Worm (Caenorhabditis elegans) whole organism, late embryonic: ENCODE data around the gene C07H6.2.

Source experiments
- C08G9.2 ChIP-seq: sonication (generic microtip); optimal IDR thresholded peaks from 2 replicates; lab custom pipeline; 2016; ENCODE audit warnings: mild to moderate bottlenecking, missing genetic modification characterization, moderate library complexity, missing compliant biosample characterization
- K02D7.2 ChIP-seq: sonication (generic microtip); optimal IDR thresholded peaks from 2 replicates; lab custom pipeline; 2017; ENCODE audit warnings: mild to moderate bottlenecking, missing genetic modification characterization, missing compliant biosample characterization
- K09A11.1 ChIP-seq: sonication (generic microtip); optimal IDR thresholded peaks from 2 replicates; lab custom pipeline; 2017; ENCODE audit warnings: antibody characterized with exemption, mild to moderate bottlenecking, missing genetic modification characterization, missing compliant biosample characterization; ENCODE audit not compliant: insufficient read depth
- T23F11.4 ChIP-seq: fragments of 200-800 bp; sonication (Bioruptor generic); optimal IDR thresholded peaks from 2 replicates; lab custom pipeline; 2018; ENCODE audit warnings: mild to moderate bottlenecking, missing genetic modification characterization, missing compliant biosample characterization
- Y22D7AL.16 ChIP-seq: sonication (generic microtip); optimal IDR thresholded peaks from 2 replicates; lab custom pipeline; 2016; ENCODE audit warnings: missing genetic modification characterization, missing compliant biosample characterization
- ceh-14 ChIP-seq: sonication (generic microtip); optimal IDR thresholded peaks from 2 replicates; lab custom pipeline; 2016; ENCODE audit warnings: missing genotype, missing genetic modification characterization, missing compliant biosample characterization
- ceh-18 ChIP-seq: sonication (generic microtip); optimal IDR thresholded peaks from 2 replicates; lab custom pipeline; 2016; ENCODE audit warnings: missing genetic modification characterization, missing compliant biosample characterization
- ceh-22 ChIP-seq: sonication (generic microtip); optimal IDR thresholded peaks from 2 replicates; lab custom pipeline; 2017; ENCODE audit warnings: missing biosample characterization, missing genetic modification characterization
- ceh-24 ChIP-seq: sonication (generic microtip); optimal IDR thresholded peaks from 2 replicates; lab custom pipeline; 2016; ENCODE audit warnings: mild to moderate bottlenecking, missing genetic modification characterization, missing compliant biosample characterization
- ceh-30 ChIP-seq: fragments of 150-350 bp; optimal IDR thresholded peaks from 2 replicates; lab custom pipeline; 2014; ENCODE audit warnings: missing biosample characterization, missing genetic modification characterization
- ceh-34 ChIP-seq: sonication (generic microtip); optimal IDR thresholded peaks from 2 replicates; lab custom pipeline; 2016; ENCODE audit warnings: mild to moderate bottlenecking, missing genetic modification characterization, missing compliant biosample characterization
- ceh-48 ChIP-seq: sonication (generic microtip); optimal IDR thresholded peaks from 2 replicates; lab custom pipeline; 2016; ENCODE audit warnings: missing genetic modification characterization, inconsistent platforms, missing compliant biosample characterization
- ceh-6 ChIP-seq: fragments of 200-800 bp; sonication (Bioruptor generic); optimal IDR thresholded peaks from 2 replicates; lab custom pipeline; 2018; ENCODE audit warnings: mild to moderate bottlenecking, missing genetic modification characterization, missing compliant biosample characterization
- fkh-6 ChIP-seq: sonication (generic microtip); optimal IDR thresholded peaks from 2 replicates; lab custom pipeline; 2016; ENCODE audit warnings: missing genetic modification characterization, missing compliant biosample characterization
- hlh-13 ChIP-seq: fragments of 200-800 bp; sonication (Bioruptor generic); optimal IDR thresholded peaks from 2 replicates; lab custom pipeline; 2018; ENCODE audit warnings: mild to moderate bottlenecking, missing genetic modification characterization, missing compliant biosample characterization
- hlh-15 ChIP-seq: sonication (generic microtip); optimal IDR thresholded peaks from 2 replicates; lab custom pipeline; 2016; ENCODE audit warnings: missing genetic modification characterization, missing compliant biosample characterization
- hlh-6 ChIP-seq: sonication (generic microtip); optimal IDR thresholded peaks from 2 replicates; lab custom pipeline; 2016; ENCODE audit warnings: missing genotype, missing genetic modification characterization, missing compliant biosample characterization
- mec-3 ChIP-seq: sonication (generic microtip); optimal IDR thresholded peaks from 2 replicates; lab custom pipeline; 2016; ENCODE audit warnings: borderline replicate concordance, missing genetic modification characterization, missing compliant biosample characterization
- nfya-1 ChIP-seq: sonication (generic microtip); optimal IDR thresholded peaks from 2 replicates; lab custom pipeline; 2017; ENCODE audit warnings: missing genetic modification characterization, mild to moderate bottlenecking, missing compliant biosample characterization, antibody characterized with exemption, moderate library complexity
- odd-2 ChIP-seq: sonication (generic microtip); optimal IDR thresholded peaks from 2 replicates; lab custom pipeline; 2017; ENCODE audit warnings: antibody characterized with exemption, mild to moderate bottlenecking, missing genetic modification characterization, missing compliant biosample characterization
- pag-3 ChIP-seq: sonication (generic microtip); optimal IDR thresholded peaks from 2 replicates; lab custom pipeline; 2016; ENCODE audit warnings: missing compliant biosample characterization, missing genetic modification characterization, borderline replicate concordance
- pax-1 ChIP-seq: fragments of 150-350 bp; optimal IDR thresholded peaks from 2 replicates; lab custom pipeline; 2014; ENCODE audit warnings: missing biosample characterization, missing genetic modification characterization
- pha-4 ChIP-seq: fragments of 150-350 bp; optimal IDR thresholded peaks from 2 replicates; lab custom pipeline; 2018; ENCODE audit warnings: missing biosample characterization, missing genetic modification reagents, missing genetic modification characterization
- rnt-1 ChIP-seq: sonication (generic microtip); optimal IDR thresholded peaks from 2 replicates; lab custom pipeline; 2016; ENCODE audit warnings: missing genetic modification characterization, missing compliant biosample characterization
- sox-2 ChIP-seq: fragments of 200-800 bp; sonication (Bioruptor generic); IDR thresholded peaks from 2 replicates; pipeline ENCODE4 v1.3.6; 2022; ENCODE audit warnings: missing genetic modification reagents, missing genetic modification characterization, missing compliant biosample characterization
- syd-9 ChIP-seq: sonication (generic microtip); optimal IDR thresholded peaks from 2 replicates; lab custom pipeline; 2016; ENCODE audit warnings: mild to moderate bottlenecking, missing genetic modification characterization, moderate library complexity, missing compliant biosample characterization
- tbx-2 ChIP-seq: sonication (generic microtip); optimal IDR thresholded peaks from 2 replicates; lab custom pipeline; 2016; ENCODE audit warnings: missing genetic modification characterization, missing compliant biosample characterization
- tbx-7 ChIP-seq: sonication (generic microtip); optimal IDR thresholded peaks from 2 replicates; lab custom pipeline; 2016; ENCODE audit warnings: missing genotype, missing genetic modification characterization, missing compliant biosample characterization
- ttx-3 ChIP-seq: sonication (generic microtip); optimal IDR thresholded peaks from 2 replicates; lab custom pipeline; 2016; ENCODE audit warnings: missing genetic modification reagents, missing genetic modification characterization, missing compliant biosample characterization
- unc-42 ChIP-seq: sonication (generic microtip); optimal IDR thresholded peaks from 2 replicates; lab custom pipeline; 2016; ENCODE audit warnings: missing genotype, missing genetic modification characterization, missing compliant biosample characterization
- unc-55 ChIP-seq: sonication (generic microtip); optimal IDR thresholded peaks from 2 replicates; lab custom pipeline; 2017; ENCODE audit warnings: missing biosample characterization, missing genetic modification reagents, missing genetic modification characterization
- unc-86 ChIP-seq: sonication (generic microtip); optimal IDR thresholded peaks from 2 replicates; lab custom pipeline; 2016; ENCODE audit warnings: missing genetic modification characterization, missing compliant biosample characterization

The C07H6.2 gene

DNA sequence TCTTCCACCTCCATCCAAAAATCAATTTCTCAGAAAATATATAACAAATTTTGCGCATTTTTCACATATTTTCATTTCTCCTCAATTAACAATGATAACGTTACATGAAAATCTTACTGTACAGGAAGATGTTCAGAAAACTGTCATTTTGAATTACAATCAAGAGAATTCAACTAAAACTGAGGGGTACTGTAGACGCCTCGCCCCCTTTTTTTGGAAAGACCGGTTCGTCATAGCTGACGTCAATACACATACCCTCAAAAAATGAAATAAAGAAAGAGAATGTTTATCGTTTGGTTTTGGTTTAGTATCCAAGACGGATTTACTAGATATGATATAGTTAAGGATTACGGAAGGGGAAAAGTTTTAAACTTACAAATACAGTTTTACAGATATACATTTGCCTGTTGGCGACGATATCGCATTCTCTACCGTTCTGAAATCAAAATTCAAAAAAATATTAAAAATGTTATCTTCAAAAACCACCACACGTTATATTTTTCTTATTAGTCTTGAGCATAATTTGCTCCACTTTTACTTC is 37.2 kb downstream of the C07H6.2 start:
- TF ChIP-seq pax-1 (tag; lab: Kevin White, UChicago), result no peak
- TF ChIP-seq, all 69 proteins: peak for 0

DNA sequence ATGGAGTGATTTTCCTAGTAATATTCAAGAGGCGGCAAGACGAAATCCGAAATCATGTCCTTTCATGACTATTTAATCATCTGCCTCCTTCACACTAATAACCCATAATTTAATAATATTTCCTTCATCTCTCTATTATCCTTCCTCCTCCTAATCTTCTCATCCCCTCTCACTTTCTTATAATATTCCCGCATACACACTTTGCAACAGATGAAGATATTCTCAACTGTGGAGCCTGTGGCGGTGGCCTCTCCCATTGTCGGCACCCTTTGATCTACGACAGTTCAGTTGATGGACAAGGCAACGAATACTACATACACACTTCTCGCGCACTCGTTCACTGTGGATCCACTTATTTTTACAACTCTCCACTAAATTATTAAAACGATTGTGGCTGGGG is 37.8 kb downstream of the C07H6.2 start:
- TF ChIP-seq syd-9 (tag; lab: Kevin White, UChicago), result no peak
- peak; percentile 77 for TF ChIP-seq unc-42 (tag; lab: Kevin White, UChicago)
- no peak for TF ChIP-seq sox-2 (GFP tag; lab: Robert Waterston, UW)
- TF ChIP-seq pag-3 (tag; lab: Kevin White, UChicago), result no peak
- peak; percentile 78 for TF ChIP-seq unc-55
- TF ChIP-seq ceh-6 (GFP tag; lab: Kevin White, UChicago), result no peak

DNA sequence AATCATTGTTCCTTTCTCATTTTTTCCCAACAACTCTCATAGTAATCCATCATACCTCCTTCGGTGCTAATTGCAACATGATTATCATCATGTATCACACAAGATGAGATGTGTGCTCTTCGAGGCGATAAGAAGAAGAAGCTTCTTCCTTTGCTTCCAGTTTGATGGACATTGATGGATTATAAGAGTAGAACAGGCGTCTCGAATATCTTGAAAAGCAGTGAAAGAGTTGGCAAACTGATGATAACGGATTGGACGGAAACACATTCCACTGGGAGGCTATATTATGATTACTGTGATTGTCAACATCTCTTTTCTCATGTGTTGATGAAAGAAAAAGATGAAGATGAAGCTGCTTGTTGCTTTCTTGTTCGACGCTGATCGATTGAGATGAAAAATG is 39.1 kb downstream of the C07H6.2 start:
- TF ChIP-seq hlh-13 (GFP tag; lab: Kevin White, UChicago) (no peak), unc-55 (peak; percentile 99), ceh-18 (tag; lab: Kevin White, UChicago) (peak; percentile 73), pax-1 (tag; lab: Kevin White, UChicago) (no peak), hlh-6 (tag; lab: Kevin White, UChicago) (no peak), ceh-34 (tag; lab: Kevin White, UChicago) (no peak), unc-86 (tag; lab: Kevin White, UChicago) (no peak), tbx-2 (tag; lab: Kevin White, UChicago) (peak; percentile 26), rnt-1 (tag; lab: Kevin White, UChicago) (peak; percentile 55)

DNA sequence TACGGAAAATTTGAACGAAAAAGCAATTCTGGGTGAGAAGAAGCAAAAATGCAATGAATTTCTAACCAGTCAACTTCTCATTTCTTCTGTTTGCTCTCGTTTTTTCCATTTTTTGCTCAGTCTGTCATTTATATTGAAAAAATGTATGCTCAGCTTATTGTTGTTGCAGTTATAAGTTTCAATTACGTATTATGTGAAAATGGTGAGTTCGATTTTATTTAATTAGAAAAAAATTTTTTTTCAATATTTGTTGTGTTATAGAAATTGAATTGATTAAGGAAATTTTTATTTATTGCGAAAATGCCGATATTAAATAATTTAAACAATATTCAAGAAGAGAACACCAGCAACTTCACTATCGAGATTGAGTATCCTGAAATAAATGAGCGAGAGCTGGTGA is 41.1 kb downstream of the C07H6.2 start, which contains the start of gene lgc-12:
TSS of gene lgc-12 (plus strand) at position 301 of the 400 bp plus-strand sequence.
- TF ChIP-seq tbx-7 (tag; lab: Kevin White, UChicago) (no peak), ceh-30 (tag; lab: Kevin White, UChicago) (no peak), hlh-15 (no peak), ceh-14 (tag; lab: Kevin White, UChicago) (no peak), pha-4 (no peak), Y22D7AL.16 (no peak), K09A11.1 (tag; lab: Kevin White, UChicago) (no peak), ceh-6 (GFP tag; lab: Kevin White, UChicago) (no peak), nfya-1 (tag; lab: Kevin White, UChicago) (no peak), unc-86 (tag; lab: Kevin White, UChicago) (no peak)
- TF ChIP-seq, all 69 proteins: peak for 0

DNA sequence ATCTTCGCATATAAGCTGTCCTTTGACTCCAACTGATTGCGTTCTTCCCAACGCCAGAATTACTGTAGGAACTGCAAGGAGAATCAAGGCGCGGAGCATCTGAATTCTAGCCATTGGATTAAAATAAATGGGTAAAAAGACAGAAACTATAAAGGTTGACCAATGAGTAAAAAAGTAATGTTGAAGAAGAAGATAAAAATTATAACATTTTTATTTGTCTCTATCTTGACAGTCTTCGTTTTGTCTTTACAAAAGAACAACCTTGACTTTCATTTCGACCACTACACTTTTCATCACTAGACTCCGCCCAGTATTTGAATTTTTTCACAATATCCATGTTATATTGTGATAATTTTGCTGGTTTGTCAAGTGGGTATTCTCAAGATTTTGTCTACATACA is 44.4 kb downstream of the C07H6.2 start, which contains the start of gene ttr-8:
TSS of gene ttr-8 (minus strand) at position 101 of the 400 bp plus-strand sequence.
- no peak for TF ChIP-seq ceh-34 (tag; lab: Kevin White, UChicago)
- no peak for TF ChIP-seq ttx-3 (tag; lab: Kevin White, UChicago)
- TF ChIP-seq mec-3 (tag; lab: Kevin White, UChicago), result no peak
- no peak for TF ChIP-seq fkh-6
- TF ChIP-seq ceh-22 (tag; lab: Kevin White, UChicago), result no peak
- TF ChIP-seq odd-2 (tag; lab: Kevin White, UChicago), result no peak
- TF ChIP-seq K09A11.1 (tag; lab: Kevin White, UChicago), result no peak
- no peak for TF ChIP-seq tbx-2 (tag; lab: Kevin White, UChicago)
- no peak for TF ChIP-seq ceh-30 (tag; lab: Kevin White, UChicago)
- TF ChIP-seq C08G9.2 (tag; lab: Kevin White, UChicago), result no peak
- TF ChIP-seq pax-1 (tag; lab: Kevin White, UChicago), result no peak
- no peak for TF ChIP-seq T23F11.4 (GFP tag; lab: Kevin White, UChicago)
- TF ChIP-seq ceh-48 (tag; lab: Kevin White, UChicago), result no peak
- no peak for TF ChIP-seq K02D7.2
- TF ChIP-seq sox-2 (GFP tag; lab: Robert Waterston, UW), result no peak
- TF ChIP-seq ceh-24 (tag; lab: Kevin White, UChicago), result no peak
